Fruit fly (Drosophila melanogaster): ENCODE measurements around the gene CG32219.

The CG32219 gene

dm6 chr3L:19908201-19909127 lies 42.5 kb downstream of the CG32219 start (continued):
- TF ChIP-seq phol (tag; optimal IDR thresholded peaks at IDR 0.05) = no peak
- no peak for TF ChIP-seq D19B (GFP tag; optimal IDR thresholded peaks at IDR 0.05)
- TF ChIP-seq mirr (GFP tag; optimal IDR thresholded peaks at IDR 0.05) = no peak
- TF ChIP-seq CG4360 (GFP tag; IDR thresholded peaks at IDR 0.05) = no peak; the same call in 1 of the 2 replicates
- TF ChIP-seq CG11695 (GFP tag; IDR thresholded peaks at IDR 0.05) = no peak
- TF ChIP-seq CG2875 (GFP tag; optimal IDR thresholded peaks at IDR 0.05) = no peak
- TF ChIP-seq Myb (GFP tag; optimal IDR thresholded peaks at IDR 0.05) = no peak
- no peak for TF ChIP-seq dm (GFP tag; optimal IDR thresholded peaks at IDR 0.05)
- no peak for TF ChIP-seq seq (GFP tag; IDR thresholded peaks at IDR 0.05)
- TF ChIP-seq CG18764 (GFP tag; optimal IDR thresholded peaks at IDR 0.05) = no peak
- TF ChIP-seq HLHmδ (GFP tag; optimal IDR thresholded peaks at IDR 0.05) = peak; percentile 31
- peak; percentile 55 for TF ChIP-seq CG12769 (tag; optimal IDR thresholded peaks at IDR 0.05)
- no peak for TF ChIP-seq CG10431 (GFP tag; optimal IDR thresholded peaks at IDR 0.05)
- TF ChIP-seq Dek (tag; optimal IDR thresholded peaks at IDR 0.05) = no peak
- no peak for TF ChIP-seq Stat92E (GFP tag; optimal IDR thresholded peaks at IDR 0.05)
- no peak for TF ChIP-seq stwl (tag; optimal IDR thresholded peaks at IDR 0.05)
- TF ChIP-seq MESR4 (GFP tag; optimal IDR thresholded peaks at IDR 0.05) = no peak
- no peak for TF ChIP-seq Vsx1 (GFP tag; optimal IDR thresholded peaks at IDR 0.05)
- TF ChIP-seq lov (optimal IDR thresholded peaks at IDR 0.05) = no peak
- peak; percentile 50; the same call in 1 of the 3 replicates for TF ChIP-seq lov (GFP tag; IDR thresholded peaks at IDR 0.05)
- no peak for TF ChIP-seq hth (optimal IDR thresholded peaks at IDR 0.05)
- TF ChIP-seq CG4820 (GFP tag; optimal IDR thresholded peaks at IDR 0.05) = no peak
- no peak for TF ChIP-seq fru (optimal IDR thresholded peaks at IDR 0.05)
- no peak for TF ChIP-seq dimm (GFP tag; IDR thresholded peaks at IDR 0.05)
- TF ChIP-seq CG3995 (GFP tag; optimal IDR thresholded peaks at IDR 0.05) = no peak
- TF ChIP-seq maf-S (GFP tag; optimal IDR thresholded peaks at IDR 0.05) = no peak
- no peak for TF ChIP-seq CG10321 (GFP tag; IDR thresholded peaks at IDR 0.05)
- TF ChIP-seq exex (tag; optimal IDR thresholded peaks at IDR 0.05) = peak; percentile 5
- no peak for TF ChIP-seq gcm (GFP tag; optimal IDR thresholded peaks at IDR 0.05)
- TF ChIP-seq hkb (optimal IDR thresholded peaks at IDR 0.05) = no peak
- TF ChIP-seq hkb (GFP tag; IDR thresholded peaks at IDR 0.05) = no peak
- no peak for TF ChIP-seq CG8924 (tag; optimal IDR thresholded peaks at IDR 0.05)
- TF ChIP-seq CG43689 (GFP tag; IDR thresholded peaks at IDR 0.05) = no peak
- TF ChIP-seq toy (GFP tag; IDR thresholded peaks at IDR 0.05) = no peak
- no peak; the same call in 2 of the 3 replicates for TF ChIP-seq CG34422 (GFP tag; IDR thresholded peaks at IDR 0.05)
- no peak for TF ChIP-seq Camta (GFP tag; optimal IDR thresholded peaks at IDR 0.05)
- peak; percentile 84 for TF ChIP-seq sqz (GFP tag; optimal IDR thresholded peaks at IDR 0.05)
- no peak for TF ChIP-seq trh (GFP tag; optimal IDR thresholded peaks at IDR 0.05)
- TF ChIP-seq tin (GFP tag; optimal IDR thresholded peaks at IDR 0.05) = no peak
- no peak for TF ChIP-seq Bteb2 (GFP tag; optimal IDR thresholded peaks at IDR 0.05)
- no peak for TF ChIP-seq CG10366 (GFP tag; IDR thresholded peaks at IDR 0.05)
- TF ChIP-seq MBD-R2 (GFP tag; IDR thresholded peaks at IDR 0.05) = no peak
- TF ChIP-seq sug (tag; optimal IDR thresholded peaks at IDR 0.05) = no peak
- no peak for TF ChIP-seq CG10565 (GFP tag; optimal IDR thresholded peaks at IDR 0.05)

All from whole organism, embryonic.